Fruit fly (Drosophila melanogaster): ENCODE measurements around the gene CG5895.
A peak's percentile ranks its signal among the peaks of the same experiment; 100 is the strongest.

CG5895 gene

dm6 chr3L:16045831-16046336 lies 10.6 kb downstream of the CG5895 start (continued):
- TF ChIP-seq bsh (GFP tag; optimal IDR thresholded peaks at IDR 0.05) (peak; percentile 78 to 96), CG33213 (GFP tag; optimal IDR thresholded peaks at IDR 0.05) (peak; percentile 80), Trl (optimal IDR thresholded peaks at IDR 0.05) (no peak), Trl (GFP tag; optimal IDR thresholded peaks at IDR 0.05) (peak; percentile 87), Max (GFP tag; optimal IDR thresholded peaks at IDR 0.05) (peak; percentile 87), sd (tag; optimal IDR thresholded peaks at IDR 0.05) (peak; percentile 92), vnd (GFP tag; IDR thresholded peaks at IDR 0.05; ENCODE audit: partially characterized antibody) (no peak), BtbVII (GFP tag; optimal IDR thresholded peaks at IDR 0.05) (peak; percentile 86), CG32767 (GFP tag; IDR thresholded peaks at IDR 0.05) (peak; percentile 90), Rx (GFP tag; IDR thresholded peaks at IDR 0.05) (peak; percentile 83), prd (optimal IDR thresholded peaks at IDR 0.05) (no peak), prd (GFP tag; IDR thresholded peaks at IDR 0.05) (peak; percentile 95), Dbx (GFP tag; IDR thresholded peaks at IDR 0.05) (peak; percentile 94), Hr78 (GFP tag; optimal IDR thresholded peaks at IDR 0.05) (peak in 1 of 2 experiments; percentile 72), Dip2 (GFP tag; IDR thresholded peaks at IDR 0.05) (no peak), ap (GFP tag; IDR thresholded peaks at IDR 0.05) (peak; percentile 88), CG6175 (GFP tag; IDR thresholded peaks at IDR 0.05) (peak; percentile 83; the same call in 2 of the 3 replicates), CG34224 (GFP tag; IDR thresholded peaks at IDR 0.05; ENCODE audit: partially characterized antibody) (no peak), CG18599 (GFP tag; optimal IDR thresholded peaks at IDR 0.05) (peak; percentile 96), grau (tag; optimal IDR thresholded peaks at IDR 0.05) (peak; percentile 91), CG5180 (GFP tag; optimal IDR thresholded peaks at IDR 0.05) (peak; percentile 80), CG16815 (GFP tag; optimal IDR thresholded peaks at IDR 0.05) (peak; percentile 78), Gug (GFP tag; IDR thresholded peaks at IDR 0.05) (peak; percentile 60; the same call in 3 of the 4 replicates), sim (GFP tag; IDR thresholded peaks at IDR 0.05) (peak; percentile 78), CG43689 (GFP tag; IDR thresholded peaks at IDR 0.05) (peak; percentile 70), CG10366 (GFP tag; IDR thresholded peaks at IDR 0.05) (peak; percentile 89), CG17359 (tag; optimal IDR thresholded peaks at IDR 0.05) (peak; percentile 97), ase (GFP tag; IDR thresholded peaks at IDR 0.05) (peak; percentile 83), Asciz (GFP tag; optimal IDR thresholded peaks at IDR 0.05) (peak; percentile 82), Lim3 (GFP tag; IDR thresholded peaks at IDR 0.05) (peak; percentile 69; the same call in 1 of the 2 replicates), Hand (GFP tag; optimal IDR thresholded peaks at IDR 0.05) (peak; percentile 93), CG5245 (GFP tag; optimal IDR thresholded peaks at IDR 0.05) (peak; percentile 63), Sox100B (GFP tag; optimal IDR thresholded peaks at IDR 0.05) (peak; percentile 89), CG10565 (GFP tag; optimal IDR thresholded peaks at IDR 0.05) (peak; percentile 74), CG6813 (GFP tag; optimal IDR thresholded peaks at IDR 0.05) (peak; percentile 92), CG30431 (GFP tag; optimal IDR thresholded peaks at IDR 0.05) (peak; percentile 75), nau (GFP tag; optimal IDR thresholded peaks at IDR 0.05) (peak; percentile 85), sens (GFP tag) (peak; percentile 99), CrebB (tag; optimal IDR thresholded peaks at IDR 0.05) (peak; percentile 94), CG11560 (tag; IDR thresholded peaks at IDR 0.05) (peak; percentile 72; the same call in 2 of the 3 replicates), CG15269 (tag; optimal IDR thresholded peaks at IDR 0.05) (peak; percentile 97), dpn (GFP tag; optimal IDR thresholded peaks at IDR 0.05) (peak; percentile 85 to 91), stc (GFP tag; IDR thresholded peaks at IDR 0.05) (peak; percentile 94), emc (GFP tag; optimal IDR thresholded peaks at IDR 0.05) (peak; percentile 78), CG14860 (GFP tag; IDR thresholded peaks at IDR 0.05; ENCODE audit: partially characterized antibody) (no peak), slp2 (GFP tag; optimal IDR thresholded peaks at IDR 0.05) (peak; percentile 88), Atf6 (GFP tag; IDR thresholded peaks at IDR 0.05) (peak; percentile 96), tll (GFP tag; optimal IDR thresholded peaks at IDR 0.05) (peak in 1 of 2 experiments; percentile 0), CG6765 (GFP tag; optimal IDR thresholded peaks at IDR 0.05) (peak; percentile 90), yki (optimal IDR thresholded peaks at IDR 0.05) (no peak)
